Fruit fly (Drosophila melanogaster) whole organism, wandering third instar larva: ENCODE data around the gene Faa.

Experiments
- CG32264 ChIP-seq: fragments of 200-800 bp; sonication (Bioruptor generic); optimal IDR thresholded peaks from 2 replicates; lab custom pipeline; 2016; ENCODE audit warnings: missing biosample characterization, missing genetic modification characterization
- CG9705 ChIP-seq: fragments of 200-800 bp; sonication (Bioruptor generic); optimal IDR thresholded peaks from 2 replicates; lab custom pipeline; 2018; ENCODE audit warnings: missing biosample characterization, mild to moderate bottlenecking, missing genetic modification characterization
- CrebA ChIP-seq: fragments of 200-800 bp; sonication (Bioruptor generic); optimal IDR thresholded peaks from 2 replicates; lab custom pipeline; 2016; ENCODE audit warnings: missing biosample characterization, mild to moderate bottlenecking, missing genetic modification characterization, borderline replicate concordance
- Hr78 ChIP-seq: fragments of >200 bp; optimal IDR thresholded peaks from 2 replicates; lab custom pipeline; 2017; ENCODE audit warnings: missing biosample characterization, missing genetic modification characterization
- Mio ChIP-seq: sonication (Bioruptor generic); optimal IDR thresholded peaks from 2 replicates; lab custom pipeline; 2016; ENCODE audit warnings: missing biosample characterization, missing genetic modification characterization
- fru ChIP-seq: fragments of 200-800 bp; sonication (Bioruptor generic); optimal IDR thresholded peaks from 3 replicates; lab custom pipeline; 2016; ENCODE audit warnings: missing biosample characterization, mild to moderate bottlenecking, missing genetic modification characterization
- h ChIP-seq: fragments of 200-800 bp; sonication (Bioruptor generic); optimal IDR thresholded peaks from 3 replicates; lab custom pipeline; 2016; ENCODE audit warnings: missing biosample characterization, mild to moderate bottlenecking, missing genetic modification characterization
- jim ChIP-seq: fragments of 175-275, 200-325 bp; sonication (Bioruptor generic); optimal IDR thresholded peaks from 2 replicates; lab custom pipeline; 2016; ENCODE audit warnings: missing biosample characterization, mild to moderate bottlenecking, missing genetic modification characterization
- lola ChIP-seq: fragments of >200 bp; optimal IDR thresholded peaks from 2 replicates; lab custom pipeline; 2017; ENCODE audit warnings: missing biosample characterization, missing genetic modification characterization
- psq ChIP-seq: fragments of 200-800 bp; sonication (Bioruptor generic); optimal IDR thresholded peaks from 3 replicates; lab custom pipeline; 2017; ENCODE audit warnings: missing biosample characterization, mild to moderate bottlenecking, missing genetic modification characterization, moderate library complexity
- rgr ChIP-seq: fragments of 200-800 bp; sonication (Bioruptor generic); optimal IDR thresholded peaks from 3 replicates; lab custom pipeline; 2016; ENCODE audit warnings: missing biosample characterization, mild to moderate bottlenecking, missing genetic modification characterization
- tai ChIP-seq: sonication (Bioruptor generic); optimal IDR thresholded peaks from 2 replicates; lab custom pipeline; 2016; ENCODE audit warnings: missing biosample characterization, missing genetic modification characterization

dm6 chr3L:4120358-4121349, 46.9 kb upstream of the Faa start:
- TF ChIP-seq jim (GFP tag; lab: Kevin White, UChicago) (no peak), Mio (GFP tag; lab: Kevin White, UChicago) (no peak), h (peak; percentile 10), CrebA (GFP tag; lab: Kevin White, UChicago) (no peak), tai (GFP tag; lab: Kevin White, UChicago) (no peak), lola (no peak), psq (GFP tag; lab: Kevin White, UChicago) (peak; percentile 57), CG9705 (no peak), CG32264 (GFP tag; lab: Kevin White, UChicago) (no peak), fru (GFP tag; lab: Kevin White, UChicago) (no peak), Hr78 (GFP tag; lab: Kevin White, UChicago) (no peak), rgr (GFP tag; lab: Kevin White, UChicago) (no peak)
